Worm (Caenorhabditis elegans) whole organism, mixed stage, embryonic: ENCODE data around the gene K08E5.6.

Experiments used
- ces-1 ChIP-seq: fragments of 150-350 bp; optimal IDR thresholded peaks from 2 replicates; lab custom pipeline; 2014; ENCODE audit warnings: missing biosample characterization, missing genetic modification reagents, missing genetic modification characterization
- drap-1 ChIP-seq: fragments of 200-800 bp; sonication (Bioruptor generic); optimal IDR thresholded peaks from 3 replicates; lab custom pipeline; 2018; ENCODE audit warnings: mild to moderate bottlenecking, missing genetic modification characterization, missing compliant biosample characterization
- elt-3 ChIP-seq: fragments of 150-350 bp; optimal IDR thresholded peaks from 2 replicates; lab custom pipeline; 2014; ENCODE audit warnings: missing biosample characterization, missing genetic modification characterization
- lin-13 ChIP-seq: fragments of 150-350 bp; optimal IDR thresholded peaks from 2 replicates; lab custom pipeline; 2014; ENCODE audit warnings: missing biosample characterization, missing genetic modification characterization
- nhr-28 ChIP-seq: fragments of 150-350 bp; optimal IDR thresholded peaks from 2 replicates; lab custom pipeline; 2014; ENCODE audit warnings: missing biosample characterization, missing genetic modification characterization
- nhr-76 ChIP-seq: sonication (generic microtip); optimal IDR thresholded peaks from 2 replicates; lab custom pipeline; 2017; ENCODE audit warnings: missing biosample characterization, missing genetic modification characterization
- snpc-4 ChIP-seq: fragments of 150-350 bp; optimal IDR thresholded peaks from 2 replicates; lab custom pipeline; 2014; ENCODE audit warnings: missing biosample characterization, missing genetic modification characterization
- tbx-8 ChIP-seq: fragments of 200-800 bp; sonication (Bioruptor generic); optimal IDR thresholded peaks from 2 replicates; lab custom pipeline; 2018; ENCODE audit warnings: mild to moderate bottlenecking, missing genetic modification characterization, moderate library complexity, missing compliant biosample characterization
- unc-39 ChIP-seq: fragments of 150-350 bp; optimal IDR thresholded peaks from 2 replicates; lab custom pipeline; 2014; ENCODE audit warnings: missing biosample characterization, missing genetic modification characterization
- ztf-11 ChIP-seq: fragments of 150-350 bp; optimal IDR thresholded peaks from 2 replicates; lab custom pipeline; 2014; ENCODE audit warnings: missing biosample characterization, missing genetic modification characterization

DNA sequence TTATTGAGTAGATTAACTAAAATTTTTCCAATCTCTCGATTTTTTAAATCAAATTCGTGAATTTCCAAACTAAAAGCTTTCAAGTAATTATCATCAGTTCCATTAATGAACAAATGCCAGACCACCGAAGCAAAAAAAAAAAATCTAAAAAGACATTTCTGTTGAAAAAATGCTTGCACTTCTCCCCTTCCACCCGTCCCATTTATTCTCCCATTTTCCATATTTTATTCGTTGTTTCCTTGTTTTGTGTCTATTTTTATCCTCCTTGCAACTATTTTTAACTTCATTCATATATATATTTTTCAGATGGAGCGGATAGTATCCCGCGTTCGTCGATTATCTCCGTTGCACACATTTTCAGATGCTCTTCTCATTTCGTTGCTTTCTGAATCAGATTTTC lies 48.1 kb downstream of the K08E5.6 start, which contains the start of gene epac-1:
- TF ChIP-seq drap-1 (GFP tag; lab: Kevin White, UChicago) (no peak), snpc-4 (tag; lab: Kevin White, UChicago) (no peak), elt-3 (tag; lab: Kevin White, UChicago) (no peak), lin-13 (no peak), ces-1 (no peak), ztf-11 (no peak), nhr-76 (no peak), nhr-28 (tag; lab: Kevin White, UChicago) (no peak), tbx-8 (GFP tag; lab: Kevin White, UChicago) (no peak), unc-39 (tag; lab: Kevin White, UChicago) (no peak)
